Worm (Caenorhabditis elegans) whole organism, L4/young adult: ENCODE results near the gene bus-12.

Experiments
- W03F9.2 ChIP-seq: fragments of 150-350 bp; optimal IDR thresholded peaks from 2 replicates; lab custom pipeline; 2014; ENCODE audit warnings: missing biosample characterization, missing genetic modification characterization
- dao-5 ChIP-seq: sonication (generic microtip); optimal IDR thresholded peaks from 2 replicates; lab custom pipeline; 2016; ENCODE audit warnings: missing genotype, missing genetic modification characterization, moderate library complexity, missing compliant biosample characterization
- him-1 ChIP-seq: sonication (generic microtip); optimal IDR thresholded peaks from 2 replicates; lab custom pipeline; 2016; ENCODE audit warnings: missing genotype, missing genetic modification reagents, missing genetic modification characterization, missing compliant biosample characterization

DNA sequence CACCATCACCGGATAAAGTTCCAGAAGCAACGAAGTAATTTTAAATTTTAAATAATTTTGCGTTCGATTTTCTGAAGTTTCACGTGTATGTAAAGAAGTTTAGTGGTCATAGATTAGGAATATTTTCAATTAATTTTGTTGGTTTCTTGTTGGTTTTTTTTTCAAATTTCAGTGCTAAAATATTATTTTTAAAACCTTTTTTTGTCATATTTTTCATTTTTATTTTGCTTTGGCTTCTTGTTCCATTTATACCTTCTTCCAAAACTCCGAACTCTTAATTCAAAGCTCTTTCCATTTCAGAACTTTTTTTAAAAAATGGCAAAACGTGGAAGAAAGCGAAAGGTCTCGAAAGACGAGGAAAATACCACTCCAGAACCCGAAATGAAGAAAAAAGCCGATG is 9.0 kb upstream of the bus-12 start, which contains the start of gene JC8.7:
- TF ChIP-seq him-1 (tag; lab: Kevin White, UChicago) (no peak), W03F9.2 (tag; lab: Kevin White, UChicago) (no peak), dao-5 (no peak)
